Fruit fly (Drosophila melanogaster) ovary, adult (tissue): ENCODE data around the gene mRpL36.

Experiments
- CG17801 ChIP-seq: fragments of 200-800 bp; optimal IDR thresholded peaks from 2 replicates; lab custom pipeline; 2019; ENCODE audit warnings: missing biosample characterization, mild to moderate bottlenecking, missing genetic modification characterization, moderate library complexity; ENCODE audit not compliant: partially characterized antibody

Gene mRpL36

dm6 chr3L:8124481-8125359 lies at the start of gene mRpL36, which contains the start of gene CG7550:
TSS of gene mRpL36 (minus strand) at chr3L:8125132.
TSS of gene CG7550 (minus strand) at chr3L:8124531.
- no peak for TF ChIP-seq CG17801 (GFP tag; lab: Kevin White, UChicago)

DNA sequence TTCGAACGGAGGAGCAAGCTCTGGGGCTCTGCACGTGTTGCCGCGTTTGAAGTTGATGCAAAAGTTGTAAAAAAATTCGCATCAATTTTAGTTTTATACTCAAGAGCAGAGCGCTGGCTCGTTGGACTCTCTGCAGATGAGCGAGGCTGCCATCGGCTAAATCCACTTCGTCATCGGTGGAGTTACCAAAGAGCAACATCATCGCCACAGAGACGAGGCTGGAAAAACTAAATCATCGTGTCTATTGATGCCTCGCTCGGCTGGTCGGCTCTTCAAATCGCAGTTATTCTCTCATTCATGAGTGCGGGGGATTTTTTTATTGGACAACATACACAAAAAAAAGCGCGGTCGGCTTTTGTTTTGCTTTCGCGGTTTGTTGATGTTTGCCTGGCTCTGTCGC lies 40.5 kb upstream of the mRpL36 start, which contains the start of gene CG13675:
Gene CG13675 (minus strand): TSS at position 83 of the 400 bp plus-strand sequence.
- TF ChIP-seq CG17801 (GFP tag; lab: Kevin White, UChicago) = no peak

DNA sequence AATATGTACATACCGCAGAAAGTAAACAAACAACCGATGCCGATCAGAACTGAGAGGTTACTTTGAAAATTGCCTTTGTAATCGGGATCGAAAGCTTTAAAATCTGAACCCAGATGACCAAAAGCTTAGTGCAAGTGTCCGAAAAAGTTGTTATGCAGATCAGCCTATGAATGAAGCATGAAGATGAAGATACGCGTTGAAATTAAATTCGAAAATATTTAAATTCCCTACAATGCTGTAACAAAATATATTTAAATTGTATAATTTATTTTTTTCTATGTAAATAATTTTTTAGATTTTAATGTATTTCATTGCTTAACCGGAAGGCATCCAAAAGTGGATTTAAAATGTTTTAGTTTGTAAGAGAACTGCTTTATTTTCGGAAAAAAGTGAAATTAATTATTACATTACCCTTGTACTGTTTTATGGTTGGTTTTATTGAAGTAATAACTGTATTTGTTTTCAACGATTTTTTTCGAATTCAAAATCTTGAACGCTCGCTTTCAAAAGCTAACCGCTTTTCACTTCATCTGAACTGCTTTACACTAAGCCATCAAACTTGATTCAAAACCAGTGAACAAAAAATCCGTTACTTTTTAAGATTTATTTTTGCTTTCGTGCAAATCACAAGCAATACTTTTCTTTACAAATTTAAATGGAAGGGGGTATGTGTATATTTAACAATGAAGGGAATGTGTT lies 34.9 kb upstream of the mRpL36 start, which contains the start of gene CG43886:
Gene CG43886 (minus strand): TSS at position 51 of the 699 bp plus-strand sequence.
- TF ChIP-seq CG17801 (GFP tag; lab: Kevin White, UChicago) = no peak

dm6 chr3L:8158715-8159380 lies 33.9 kb upstream of the mRpL36 start, which contains the start of gene CG42445:
TSS of gene CG42445 (minus strand) at chr3L:8158900.
- peak; percentile 14 for TF ChIP-seq CG17801 (GFP tag; lab: Kevin White, UChicago)

- no peak for TF ChIP-seq CG17801 (GFP tag; lab: Kevin White, UChicago)
Observed at dm6 chr3L:8157079-8157478, 32.1 kb upstream of the mRpL36 start.

DNA sequence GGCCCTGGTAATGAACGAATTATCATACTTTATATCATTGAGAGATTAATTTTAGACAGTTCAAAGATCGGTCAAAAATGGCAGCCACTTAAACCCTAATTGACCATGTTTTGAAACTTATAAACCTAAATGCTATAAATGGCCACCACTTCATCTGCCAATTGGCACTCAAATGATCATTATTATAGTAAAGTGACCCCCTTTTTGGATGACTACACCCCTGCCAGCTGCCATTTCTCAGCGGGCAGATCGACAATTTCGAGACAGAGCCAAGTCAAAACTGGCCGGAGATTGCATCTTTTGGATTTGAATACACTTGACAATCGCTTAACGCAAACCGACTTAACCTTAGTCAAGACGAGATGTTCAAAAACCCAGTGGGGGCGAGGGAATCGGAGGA lies 31.3 kb upstream of the mRpL36 start:
- TF ChIP-seq CG17801 (GFP tag; lab: Kevin White, UChicago) = no peak

DNA sequence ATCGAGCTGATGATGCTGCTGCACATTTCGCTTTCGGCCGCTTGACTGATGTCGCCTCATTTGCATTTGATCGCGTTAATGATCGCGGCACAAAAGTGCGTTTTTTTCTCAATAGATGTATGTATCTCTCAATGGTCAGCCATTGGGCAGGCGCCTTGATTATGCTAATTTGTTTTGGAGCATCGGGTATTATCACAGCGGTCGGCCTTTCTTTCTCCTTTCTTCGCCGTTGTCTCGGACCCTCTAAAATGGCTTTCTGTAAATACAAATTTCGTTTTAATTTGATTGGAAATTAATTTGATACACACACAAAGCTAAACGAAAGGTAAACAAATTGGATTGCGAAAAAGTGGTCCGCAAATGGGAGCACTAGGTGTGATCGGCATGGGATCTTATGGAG lies 30.4 kb upstream of the mRpL36 start:
- no peak for TF ChIP-seq CG17801 (GFP tag; lab: Kevin White, UChicago)

DNA sequence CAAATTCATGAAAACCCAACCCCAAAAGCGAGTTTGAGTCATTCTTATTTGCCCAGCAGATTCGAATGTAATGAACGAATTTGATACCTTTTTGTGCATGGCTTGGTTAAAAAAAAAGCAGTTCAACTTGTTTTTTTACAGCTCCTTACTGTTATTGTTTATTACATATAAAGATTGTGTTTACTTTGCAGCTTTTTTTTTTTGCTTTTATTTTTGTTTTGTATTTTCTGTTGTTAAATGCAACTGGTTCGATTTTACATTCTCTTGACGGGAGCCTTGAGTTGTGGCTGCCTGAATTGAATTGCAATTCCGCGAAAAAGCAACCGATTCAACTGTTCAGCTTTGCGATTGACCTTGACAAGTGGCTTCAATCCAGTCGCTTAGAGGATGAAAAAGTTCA lies 29.6 kb upstream of the mRpL36 start:
- TF ChIP-seq CG17801 (GFP tag; lab: Kevin White, UChicago) = no peak

DNA sequence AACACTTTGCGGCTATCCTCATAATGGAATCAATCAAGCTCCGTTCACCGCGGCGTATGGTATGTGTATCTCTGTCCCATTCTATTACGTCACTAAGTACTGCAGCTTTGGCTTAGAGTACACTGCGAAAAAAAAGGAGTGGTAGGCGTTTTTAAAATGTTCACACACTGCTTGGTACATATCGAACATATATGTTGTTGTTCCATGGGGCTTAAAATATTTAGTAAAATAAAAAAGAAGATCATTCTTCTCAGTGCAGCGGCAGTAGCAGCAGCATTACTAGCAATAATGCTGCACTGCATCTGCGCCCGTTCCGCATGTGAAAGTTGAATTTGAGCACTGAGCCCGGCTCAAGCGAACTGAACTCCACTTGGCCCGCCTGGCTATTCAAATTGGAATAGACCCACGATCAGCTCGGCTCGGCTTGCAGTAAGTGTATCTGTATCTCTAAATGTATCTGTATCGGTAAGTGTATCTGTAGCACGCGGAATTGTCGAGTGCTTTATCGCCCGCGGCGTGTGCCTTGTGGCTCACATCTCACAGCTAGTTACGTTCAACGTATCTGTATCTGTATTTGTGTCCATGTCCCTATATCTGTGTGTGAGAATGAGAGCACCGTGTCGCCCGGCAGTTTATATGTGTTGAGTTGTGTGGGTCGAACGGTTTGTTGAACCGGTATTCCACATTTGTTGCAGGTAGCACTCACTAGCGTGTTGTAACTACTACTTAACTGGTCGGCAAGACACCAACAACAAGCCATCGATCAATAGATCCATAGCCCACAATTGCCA lies 28.5 kb upstream of the mRpL36 start:
- TF ChIP-seq CG17801 (GFP tag; lab: Kevin White, UChicago) = no peak

- TF ChIP-seq CG17801 (GFP tag; lab: Kevin White, UChicago) = no peak
Observed at dm6 chr3L:8151727-8152199, 26.8 kb upstream of the mRpL36 start, which contains the start of gene CG13676. TSS of gene CG13676 (minus strand) at chr3L:8151813.

dm6 chr3L:8150812-8151211 lies 25.9 kb upstream of the mRpL36 start:
- no peak for TF ChIP-seq CG17801 (GFP tag; lab: Kevin White, UChicago)

dm6 chr3L:8150284-8150683 lies 25.4 kb upstream of the mRpL36 start:
- no peak for TF ChIP-seq CG17801 (GFP tag; lab: Kevin White, UChicago)

DNA sequence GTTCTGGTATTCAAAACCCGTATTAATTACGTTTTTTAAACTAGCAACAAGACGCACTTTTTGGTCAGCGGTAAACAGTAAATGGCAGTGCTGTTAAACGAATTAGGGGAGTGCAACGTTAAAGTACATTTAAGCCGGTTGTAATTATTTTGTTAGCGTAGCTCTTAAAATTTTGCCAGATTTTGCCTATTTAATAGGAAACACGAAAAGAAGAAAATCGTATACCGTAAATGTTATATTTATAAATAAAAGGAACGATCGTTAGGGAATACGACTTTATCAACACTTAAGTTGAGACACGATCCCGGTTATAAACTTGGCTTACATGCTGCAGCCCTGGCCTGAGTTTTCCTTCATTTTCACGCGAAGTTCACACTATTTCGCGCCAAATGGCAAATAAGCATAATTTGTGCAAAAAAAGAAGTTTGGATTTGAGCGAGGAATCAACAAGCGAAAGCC lies 12.5 kb upstream of the mRpL36 start, which contains the start of the genes Setx and mus301:
Gene Setx (minus strand): TSS at position 51 of the 459 bp plus-strand sequence.
Gene mus301 (plus strand): TSS at position 361 of the 459 bp plus-strand sequence.
- TF ChIP-seq CG17801 (GFP tag; lab: Kevin White, UChicago) = peak; percentile 64
